Fruit fly (Drosophila melanogaster): ENCODE results near the gene dj.

DNA sequence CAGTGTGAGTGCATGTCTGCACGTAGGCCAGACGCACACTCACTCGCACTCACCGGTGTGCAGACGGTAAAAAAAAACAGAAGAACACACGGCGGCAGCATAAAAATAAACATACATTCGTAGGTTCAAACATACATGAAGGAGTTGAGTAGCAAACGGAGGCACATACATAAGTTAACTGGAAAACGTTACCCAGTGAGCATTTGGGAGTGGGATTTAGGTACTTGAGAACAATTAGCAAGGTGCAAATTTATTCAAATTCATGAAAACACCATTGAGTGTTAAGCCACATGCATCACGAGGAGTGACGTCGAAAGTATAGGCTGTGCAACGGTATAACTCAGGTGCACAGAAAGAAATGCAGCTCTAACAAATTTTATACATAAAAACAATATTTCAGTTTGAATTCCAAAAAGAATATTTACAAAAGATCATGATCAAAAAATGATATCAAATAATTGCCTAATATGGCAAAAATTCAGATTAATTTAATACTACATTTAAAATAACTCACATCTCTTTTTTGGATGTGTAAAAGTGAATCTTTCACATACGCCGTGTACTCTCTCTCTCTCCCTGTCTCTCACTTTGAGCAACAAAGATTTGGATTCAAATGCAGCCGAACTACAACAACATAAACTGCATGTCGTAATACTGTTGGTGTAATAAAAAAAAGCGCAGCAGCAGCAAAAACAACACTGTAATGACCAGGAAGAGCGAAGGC, 49.6 kb downstream of the dj start:
- TF ChIP-seq CG6854 (GFP tag; optimal IDR thresholded peaks at IDR 0.05) (peak; percentile 84), topi (GFP tag; optimal IDR thresholded peaks at IDR 0.05) (peak; percentile 98), CG11762 (GFP tag; optimal IDR thresholded peaks at IDR 0.05; ENCODE audit: insufficient read depth) (peak; percentile 96), CG10631 (GFP tag; optimal IDR thresholded peaks at IDR 0.05) (peak; percentile 97), pdm3 (GFP tag; optimal IDR thresholded peaks at IDR 0.05) (peak; percentile 97), CG6808 (GFP tag; optimal IDR thresholded peaks at IDR 0.05) (peak; percentile 92), CG11294 (GFP tag; IDR thresholded peaks at IDR 0.05) (no peak), Gug (GFP tag; IDR thresholded peaks at IDR 0.05) (no peak), esn (GFP tag; optimal IDR thresholded peaks at IDR 0.05) (peak; percentile 98), Blimp-1 (GFP tag; optimal IDR thresholded peaks at IDR 0.05) (peak; percentile 94), fkh (GFP tag; optimal IDR thresholded peaks at IDR 0.05) (no peak), CG6276 (GFP tag; optimal IDR thresholded peaks at IDR 0.05) (peak; percentile 96), fd85E (GFP tag; optimal IDR thresholded peaks at IDR 0.05) (peak; percentile 85), CG16779 (tag; optimal IDR thresholded peaks at IDR 0.05) (peak; percentile 77)

All from whole organism, prepupa.